8 worm cellular contexts compared by ENCODE assay signal in the genomic region with DNA sequence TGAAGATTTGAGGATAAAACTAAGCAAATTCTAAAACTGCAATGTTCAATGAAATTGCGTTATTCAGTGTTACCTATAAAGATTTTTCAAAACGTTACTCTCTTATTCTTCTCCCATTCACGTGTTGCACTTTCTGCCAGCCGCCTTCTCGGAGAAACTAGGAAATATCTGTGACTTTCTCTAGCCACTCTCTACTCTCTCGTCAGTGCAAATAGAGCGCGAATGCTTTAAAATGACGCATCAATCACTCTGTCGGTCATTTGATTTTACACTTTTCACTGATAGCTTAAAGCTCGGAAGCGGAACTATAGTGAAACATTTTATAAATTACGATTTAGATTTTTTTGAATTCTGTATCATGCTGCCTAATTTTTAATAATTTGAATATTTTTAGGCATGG.
A peak's percentile ranks its signal among the peaks of the same experiment; 100 is the strongest.
TF ChIP-seq lines count a peak whose summit lies in the region.

No protein-coding gene starts in this region.

TF ChIP-seq in whole organism, L1 larva, 84 proteins besides CTCF, POLR2A, EP300 and RAD21 (continues in another document):
- TF ChIP-seq alr-1 (tag; optimal IDR thresholded peaks at IDR 0.05; lab: Kevin White, UChicago; ENCODE audit: borderline replicate concordance) (no peak), blmp-1 (tag; optimal IDR thresholded peaks at IDR 0.05; lab: Kevin White, UChicago) (peak; percentile 90), elt-3 (tag; optimal IDR thresholded peaks at IDR 0.05; lab: Kevin White, UChicago) (peak in 5 of 6 experiments; percentile 13 to 84 (median 76)), jun-1 (tag; optimal IDR thresholded peaks at IDR 0.05; lab: Kevin White, UChicago) (peak; percentile 74), sox-4 (tag; optimal IDR thresholded peaks at IDR 0.05; lab: Kevin White, UChicago) (no peak), mep-1 (tag; optimal IDR thresholded peaks at IDR 0.05; lab: Kevin White, UChicago) (peak; percentile 92), nhr-77 (tag; optimal IDR thresholded peaks at IDR 0.05; lab: Kevin White, UChicago) (peak; percentile 65), mdl-1 (tag; optimal IDR thresholded peaks at IDR 0.05; lab: Kevin White, UChicago) (peak in 1 of 2 experiments; percentile 94), lin-35 (GFP tag; optimal IDR thresholded peaks at IDR 0.05; lab: Kevin White, UChicago) (peak; percentile 65 to 83), irx-1 (tag; optimal IDR thresholded peaks at IDR 0.05; lab: Kevin White, UChicago) (peak; percentile 56)

TF ChIP-seq in whole organism, L2 larva, 48 proteins besides CTCF, POLR2A, EP300 and RAD21 (continues in another document):
- TF ChIP-seq nhr-237 (tag; optimal IDR thresholded peaks at IDR 0.05; lab: Kevin White, UChicago) (no peak), mab-5 (tag; optimal IDR thresholded peaks at IDR 0.05; lab: Kevin White, UChicago) (peak; percentile 79), sma-3 (GFP tag; optimal IDR thresholded peaks at IDR 0.05; lab: Kevin White, UChicago) (peak; percentile 85), dmd-4 (tag; optimal IDR thresholded peaks at IDR 0.05; lab: Kevin White, UChicago) (no peak), ZK546.5 (tag; optimal IDR thresholded peaks at IDR 0.05; lab: Kevin White, UChicago) (no peak), ztf-1 (GFP tag; conservative IDR thresholded peaks at IDR 0.05; lab: Robert Waterston, UW) (no peak), sem-4 (tag; optimal IDR thresholded peaks at IDR 0.05; lab: Kevin White, UChicago) (peak; percentile 80), lin-39 (tag; optimal IDR thresholded peaks at IDR 0.05; lab: Kevin White, UChicago) (peak; percentile 63), gmeb-1 (tag; optimal IDR thresholded peaks at IDR 0.05; lab: Kevin White, UChicago) (peak; percentile 58), nhr-6 (tag; optimal IDR thresholded peaks at IDR 0.05; lab: Kevin White, UChicago) (peak; percentile 79), F13H6.1 (tag; optimal IDR thresholded peaks at IDR 0.05; lab: Kevin White, UChicago) (peak; percentile 89)

TF ChIP-seq in whole organism, L3 larva, 47 proteins besides CTCF, POLR2A, EP300 and RAD21 (continues in another document):
- peak; percentile 59 for TF ChIP-seq ceh-28 (tag; optimal IDR thresholded peaks at IDR 0.05; lab: Kevin White, UChicago)
- TF ChIP-seq nhr-28 (tag; optimal IDR thresholded peaks at IDR 0.05; lab: Kevin White, UChicago) = no peak
- TF ChIP-seq fos-1 (tag; optimal IDR thresholded peaks at IDR 0.05; lab: Kevin White, UChicago) = peak; percentile 92
- TF ChIP-seq ceh-16 (tag; optimal IDR thresholded peaks at IDR 0.05; lab: Kevin White, UChicago) = no peak
- TF ChIP-seq nhr-12 (tag; optimal IDR thresholded peaks at IDR 0.05; lab: Kevin White, UChicago) = no peak
- TF ChIP-seq lsy-12 (tag; optimal IDR thresholded peaks at IDR 0.05; lab: Kevin White, UChicago) = no peak
- TF ChIP-seq nhr-43 (tag; optimal IDR thresholded peaks at IDR 0.05; lab: Kevin White, UChicago; ENCODE audit: poor library complexity, severe bottlenecking) = peak; percentile 38
- TF ChIP-seq nhr-67 (tag; optimal IDR thresholded peaks at IDR 0.05; lab: Kevin White, UChicago) = no peak
- peak; percentile 74 for TF ChIP-seq mml-1 (tag; optimal IDR thresholded peaks at IDR 0.05; lab: Kevin White, UChicago)
- TF ChIP-seq unc-62 (GFP tag; optimal IDR thresholded peaks at IDR 0.05; lab: Kevin White, UChicago) = peak; percentile 70
- no peak for TF ChIP-seq ZK546.5 (tag; optimal IDR thresholded peaks at IDR 0.05; lab: Kevin White, UChicago)

TF ChIP-seq in whole organism, L4 larva, 104 proteins besides CTCF, POLR2A, EP300 and RAD21 (continues in another document):
- TF ChIP-seq hlh-30 (tag; optimal IDR thresholded peaks at IDR 0.05; lab: Kevin White, UChicago; ENCODE audit: insufficient read depth) (peak; percentile 96), snpc-1.2 (GFP tag; IDR thresholded peaks at IDR 0.05; lab: Robert Waterston, UW) (no peak), lir-3 (tag; optimal IDR thresholded peaks at IDR 0.05; lab: Kevin White, UChicago) (no peak), lsy-2 (tag; optimal IDR thresholded peaks at IDR 0.05; lab: Kevin White, UChicago) (peak in 1 of 2 experiments; percentile 74), lin-39 (tag; optimal IDR thresholded peaks at IDR 0.05; lab: Kevin White, UChicago) (peak; percentile 37), pqm-1 (tag; optimal IDR thresholded peaks at IDR 0.05; lab: Kevin White, UChicago) (peak; percentile 11), mdl-1 (tag; optimal IDR thresholded peaks at IDR 0.05; lab: Kevin White, UChicago) (peak; percentile 43 to 89), lin-13 (GFP tag; optimal IDR thresholded peaks at IDR 0.05; lab: Kevin White, UChicago) (peak; percentile 58), php-3 (GFP tag; IDR thresholded peaks at IDR 0.05; lab: Robert Waterston, UW) (peak; percentile 73), dpl-1 (GFP tag; optimal IDR thresholded peaks at IDR 0.05; lab: Kevin White, UChicago) (peak; percentile 45), nhr-42 (GFP tag; IDR thresholded peaks at IDR 0.05; lab: Robert Waterston, UW) (no peak)

TF ChIP-seq in whole organism, early embryonic, 17 proteins besides CTCF, POLR2A, EP300 and RAD21:
- TF ChIP-seq F13C5.2 (tag; optimal IDR thresholded peaks at IDR 0.05; lab: Kevin White, UChicago) (peak; percentile 23), flt-1 (GFP tag; IDR thresholded peaks at IDR 0.05; lab: Robert Waterston, UW) (no peak), tbx-37 (GFP tag; conservative IDR thresholded peaks at IDR 0.05; lab: Robert Waterston, UW) (no peak), hmbx-1 (tag; optimal IDR thresholded peaks at IDR 0.05; lab: Kevin White, UChicago) (no peak)

TF ChIP-seq in whole organism, late embryonic, 69 proteins besides CTCF, POLR2A, EP300 and RAD21 (continues in another document):
- TF ChIP-seq tbx-2 (tag; optimal IDR thresholded peaks at IDR 0.05; lab: Kevin White, UChicago) (peak; percentile 3), rnt-1 (tag; optimal IDR thresholded peaks at IDR 0.05; lab: Kevin White, UChicago) (peak; percentile 23), ref-2 (tag; optimal IDR thresholded peaks at IDR 0.05; lab: Kevin White, UChicago) (no peak), madf-2 (tag; optimal IDR thresholded peaks at IDR 0.05; lab: Kevin White, UChicago) (no peak), sox-4 (tag; optimal IDR thresholded peaks at IDR 0.05; lab: Kevin White, UChicago) (no peak), ceh-18 (tag; optimal IDR thresholded peaks at IDR 0.05; lab: Kevin White, UChicago) (peak; percentile 63), ceh-30 (tag; optimal IDR thresholded peaks at IDR 0.05; lab: Kevin White, UChicago) (no peak), pha-4 (tag; optimal IDR thresholded peaks at IDR 0.05; lab: Kevin White, UChicago) (no peak), ceh-24 (tag; optimal IDR thresholded peaks at IDR 0.05; lab: Kevin White, UChicago) (no peak), gmeb-2 (tag; optimal IDR thresholded peaks at IDR 0.05; lab: Kevin White, UChicago) (no peak), nhr-232 (tag; optimal IDR thresholded peaks at IDR 0.05; lab: Kevin White, UChicago) (no peak), fkh-6 (tag; optimal IDR thresholded peaks at IDR 0.05; lab: Kevin White, UChicago) (no peak), ceh-2 (tag; optimal IDR thresholded peaks at IDR 0.05; lab: Kevin White, UChicago) (no peak), ceh-31 (tag; optimal IDR thresholded peaks at IDR 0.05; lab: Kevin White, UChicago) (peak; percentile 27), K09A11.1 (tag; optimal IDR thresholded peaks at IDR 0.05; lab: Kevin White, UChicago; ENCODE audit: insufficient read depth) (no peak)

TF ChIP-seq in whole organism, mixed stage, embryonic, 35 proteins besides CTCF, POLR2A, EP300 and RAD21 (continues in another document):
- no peak for TF ChIP-seq flh-1 (GFP tag; optimal IDR thresholded peaks at IDR 0.05; lab: Kevin White, UChicago)
- peak; percentile 48 for TF ChIP-seq mep-1 (tag; optimal IDR thresholded peaks at IDR 0.05; lab: Kevin White, UChicago)
- TF ChIP-seq ces-1 (GFP tag; optimal IDR thresholded peaks at IDR 0.05; lab: Kevin White, UChicago) = peak; percentile 51
- TF ChIP-seq ceh-39 (tag; optimal IDR thresholded peaks at IDR 0.05; lab: Kevin White, UChicago) = no peak
- no peak for TF ChIP-seq ham-2 (GFP tag; optimal IDR thresholded peaks at IDR 0.05; lab: Kevin White, UChicago)
- no peak for TF ChIP-seq blmp-1 (tag; optimal IDR thresholded peaks at IDR 0.05; lab: Kevin White, UChicago)
- no peak for TF ChIP-seq bed-3 (GFP tag; optimal IDR thresholded peaks at IDR 0.05; lab: Kevin White, UChicago)
- no peak for TF ChIP-seq sem-2 (GFP tag; optimal IDR thresholded peaks at IDR 0.05; lab: Kevin White, UChicago)
- no peak for TF ChIP-seq lsy-2 (tag; optimal IDR thresholded peaks at IDR 0.05; lab: Kevin White, UChicago)
- no peak for TF ChIP-seq nhr-76 (tag; optimal IDR thresholded peaks at IDR 0.05; lab: Kevin White, UChicago)
- TF ChIP-seq elt-1 (tag; optimal IDR thresholded peaks at IDR 0.05; lab: Kevin White, UChicago; ENCODE audit: borderline replicate concordance, insufficient read depth) = no peak
- TF ChIP-seq nhr-237 (tag; optimal IDR thresholded peaks at IDR 0.05; lab: Kevin White, UChicago) = peak; percentile 20
- TF ChIP-seq unc-120 (tag; optimal IDR thresholded peaks at IDR 0.05; lab: Kevin White, UChicago; ENCODE audit: poor library complexity, severe bottlenecking) = peak; percentile 97
- no peak for TF ChIP-seq lin-32 (GFP tag; optimal IDR thresholded peaks at IDR 0.05; lab: Kevin White, UChicago)
- no peak for TF ChIP-seq unc-39 (tag; optimal IDR thresholded peaks at IDR 0.05; lab: Kevin White, UChicago)

TF ChIP-seq in whole organism, young adult, 124 proteins besides CTCF, POLR2A, EP300 and RAD21 (continues in another document):
- TF ChIP-seq Y53F4B.3 (GFP tag; IDR thresholded peaks at IDR 0.05; lab: Robert Waterston, UW) (no peak), Y79H2A.3 (GFP tag; conservative IDR thresholded peaks at IDR 0.05; lab: Robert Waterston, UW) (no peak), C06A6.2 (GFP tag; conservative IDR thresholded peaks at IDR 0.05; lab: Robert Waterston, UW) (no peak), unc-62 (GFP tag; optimal IDR thresholded peaks at IDR 0.05; lab: Kevin White, UChicago) (peak; percentile 36), F22D6.2 (tag; optimal IDR thresholded peaks at IDR 0.05; lab: Kevin White, UChicago) (no peak), tbp1 (GFP tag; optimal IDR thresholded peaks at IDR 0.05; lab: Kevin White, UChicago) (peak; percentile 37), nhr-27 (tag; optimal IDR thresholded peaks at IDR 0.05; lab: Kevin White, UChicago) (no peak), dox-1 (GFP tag; IDR thresholded peaks at IDR 0.05; lab: Robert Waterston, UW) (0 out of 2 replicates have a peak, but pooled peaks have one; percentile 23), somi-1 (GFP tag; optimal IDR thresholded peaks at IDR 0.05; lab: Kevin White, UChicago) (peak; percentile 54), ekl-4 (GFP tag; IDR thresholded peaks at IDR 0.05; lab: Robert Waterston, UW) (0 out of 2 replicates have a peak, but pooled peaks have one; percentile 13), egrh-3 (GFP tag; IDR thresholded peaks at IDR 0.05; lab: Robert Waterston, UW) (no peak), attf-5 (GFP tag; optimal IDR thresholded peaks at IDR 0.05; lab: Kevin White, UChicago) (peak; percentile 62), mcd-1 (GFP tag; IDR thresholded peaks at IDR 0.05; lab: Robert Waterston, UW) (peak; percentile 76), K11D2.4 (GFP tag; IDR thresholded peaks at IDR 0.05; lab: Robert Waterston, UW) (0 out of 2 replicates have a peak, but pooled peaks have one; percentile 32), ceh-27 (GFP tag; optimal IDR thresholded peaks at IDR 0.05; lab: Kevin White, UChicago) (peak; percentile 14), F52B5.7 (tag; optimal IDR thresholded peaks at IDR 0.05; lab: Kevin White, UChicago) (no peak), nhr-80 (tag; optimal IDR thresholded peaks at IDR 0.05; lab: Kevin White, UChicago) (peak; percentile 63)
